Fruit fly (Drosophila melanogaster) whole organism, embryonic: Measurements from ENCODE around the gene ClpP.

Experiments used
- Aef1 ChIP-seq: fragments of 200-800 bp; sonication (Bioruptor generic); IDR thresholded peaks from 3 replicates; pipeline ENCODE4 v1.3.6; 2022; ENCODE audit warnings: missing biosample characterization, missing genetic modification characterization
- Asciz ChIP-seq: fragments of 200-800 bp; sonication (Bioruptor generic); optimal IDR thresholded peaks from 2 replicates; lab custom pipeline; 2017; ENCODE audit warnings: missing biosample characterization, mild to moderate bottlenecking, missing genetic modification characterization, missing genetic modification reagents
- BEAF-32 ChIP-seq: fragments of 200-800 bp; sonication (Bioruptor generic); optimal IDR thresholded peaks from 3 replicates; lab custom pipeline; 2017; ENCODE audit warnings: missing biosample characterization, missing genetic modification characterization, mild to moderate bottlenecking, moderate library complexity, missing genetic modification reagents
- CG13123 ChIP-seq: fragments of 200-800 bp; sonication (Bioruptor generic); optimal IDR thresholded peaks from 2 replicates; lab custom pipeline; 2016; ENCODE audit warnings: missing biosample characterization, missing genetic modification characterization
- CG15073 ChIP-seq: fragments of 200-800 bp; sonication (Bioruptor generic); optimal IDR thresholded peaks from 2 replicates; lab custom pipeline; 2016; ENCODE audit warnings: missing biosample characterization, missing genetic modification characterization
- CG15479 ChIP-seq: fragments of 200-800 bp; sonication (Bioruptor generic); optimal IDR thresholded peaks from 3 replicates; lab custom pipeline; 2019; ENCODE audit warnings: missing biosample characterization, mild to moderate bottlenecking, missing genetic modification characterization, moderate library complexity
- CG15514 ChIP-seq: fragments of 200-800 bp; sonication (Bioruptor generic); optimal IDR thresholded peaks from 3 replicates; lab custom pipeline; 2017; ENCODE audit warnings: missing biosample characterization, missing genetic modification characterization, mild to moderate bottlenecking, moderate library complexity, missing genetic modification reagents
- CG17186 ChIP-seq: fragments of 200-800 bp; sonication (Bioruptor generic); optimal IDR thresholded peaks from 3 replicates; lab custom pipeline; 2017; ENCODE audit warnings: missing biosample characterization, missing genetic modification reagents, missing genetic modification characterization
- CG17568 ChIP-seq: fragments of 200-800 bp; sonication (Bioruptor generic); optimal IDR thresholded peaks from 2 replicates; lab custom pipeline; 2018; ENCODE audit warnings: missing biosample characterization, mild to moderate bottlenecking, missing genetic modification characterization, moderate library complexity
- CG17612 ChIP-seq: fragments of 200-800 bp; sonication (Bioruptor generic); IDR thresholded peaks from 2 replicates; pipeline ENCODE4 v1.3.6; 2022; ENCODE audit warnings: missing biosample characterization, missing genetic modification characterization
- CG18262 ChIP-seq: fragments of 200-800 bp; optimal IDR thresholded peaks from 3 replicates; lab custom pipeline; 2019; ENCODE audit warnings: missing biosample characterization, mild to moderate bottlenecking, missing genetic modification characterization, moderate library complexity
- CG18599 ChIP-seq: fragments of 200-800 bp; sonication (Bioruptor generic); optimal IDR thresholded peaks from 3 replicates; lab custom pipeline; 2017; ENCODE audit warnings: missing biosample characterization, missing genetic modification characterization, mild to moderate bottlenecking, moderate library complexity, missing genetic modification reagents
- CG31441 ChIP-seq: fragments of 200-800 bp; sonication (Bioruptor generic); IDR thresholded peaks from 2 replicates; pipeline ENCODE4 v1.3.6; 2022; ENCODE audit warnings: missing biosample characterization, missing genetic modification characterization
- CG33213 ChIP-seq: fragments of 200-800 bp; sonication (Bioruptor generic); optimal IDR thresholded peaks from 3 replicates; lab custom pipeline; 2016; ENCODE audit warnings: missing biosample characterization, missing genetic modification characterization
- CG3407 ChIP-seq: fragments of 200-800 bp; sonication (Bioruptor generic); optimal IDR thresholded peaks from 2 replicates; lab custom pipeline; 2018; ENCODE audit warnings: missing biosample characterization, mild to moderate bottlenecking, missing genetic modification characterization
- CG4854 ChIP-seq: fragments of 200-800 bp; sonication (Bioruptor generic); optimal IDR thresholded peaks from 2 replicates; lab custom pipeline; 2016; ENCODE audit warnings: missing biosample characterization, missing genetic modification characterization, inconsistent platforms
- CG6683 ChIP-seq: fragments of 200-800 bp; sonication (Bioruptor generic); optimal IDR thresholded peaks from 2 replicates; lab custom pipeline; 2017; ENCODE audit warnings: missing biosample characterization, mild to moderate bottlenecking, missing genetic modification characterization, missing genetic modification reagents
- CG7271 ChIP-seq: fragments of 200-800 bp; sonication (Bioruptor generic); optimal IDR thresholded peaks from 2 replicates; lab custom pipeline; 2018; ENCODE audit warnings: missing biosample characterization, mild to moderate bottlenecking, missing genetic modification characterization, moderate library complexity
- CG8388 ChIP-seq: fragments of 200-800 bp; sonication (Bioruptor generic); optimal IDR thresholded peaks from 2 replicates; lab custom pipeline; 2019; ENCODE audit warnings: missing biosample characterization, mild to moderate bottlenecking, missing genetic modification characterization, moderate library complexity
- CG9437 ChIP-seq: fragments of 200-800 bp; sonication (Bioruptor generic); optimal IDR thresholded peaks from 2 replicates; lab custom pipeline; 2018; ENCODE audit warnings: missing biosample characterization, mild to moderate bottlenecking, missing genetic modification characterization
- CTCF ChIP-seq: fragments of 200-800 bp; sonication (Bioruptor generic); optimal IDR thresholded peaks from 2 replicates; lab custom pipeline; 2017; ENCODE audit warnings: missing biosample characterization, mild to moderate bottlenecking, missing genetic modification characterization, moderate library complexity
- Dad ChIP-seq: fragments of 200-800 bp; sonication (Bioruptor generic); optimal IDR thresholded peaks from 3 replicates; lab custom pipeline; 2016; ENCODE audit warnings: missing biosample characterization, missing genetic modification characterization
- Dbx ChIP-seq: fragments of 200-800 bp; sonication (Bioruptor generic); IDR thresholded peaks from 3 replicates; pipeline ENCODE4 v1.3.6; 2022; ENCODE audit warnings: missing biosample characterization, missing genetic modification characterization
- Dref ChIP-seq: fragments of 200-800 bp; sonication (Bioruptor generic); IDR thresholded peaks from 2 replicates; pipeline ENCODE4 v1.3.6; 2022; ENCODE audit warnings: missing biosample characterization, missing genetic modification characterization
- E2f1 ChIP-seq: fragments of 200-800 bp; sonication (Bioruptor generic); IDR thresholded peaks from 2 replicates; pipeline ENCODE4 v1.3.6; 2022; ENCODE audit warnings: missing biosample characterization, missing genetic modification characterization
- Fer2 ChIP-seq: fragments of 200-800 bp; sonication (Bioruptor generic); optimal IDR thresholded peaks from 2 replicates; lab custom pipeline; 2018; ENCODE audit warnings: missing biosample characterization, mild to moderate bottlenecking, missing genetic modification characterization, moderate library complexity
- Hr3 ChIP-seq: fragments of 200-800 bp; sonication (Bioruptor generic); optimal IDR thresholded peaks from 3 replicates; lab custom pipeline; 2016; ENCODE audit warnings: missing biosample characterization, missing genetic modification characterization
- Hsf ChIP-seq: fragments of 200-800 bp; sonication (Bioruptor generic); optimal IDR thresholded peaks from 3 replicates; lab custom pipeline; 2016; ENCODE audit warnings: missing biosample characterization, missing genetic modification characterization
- Lhr ChIP-seq: fragments of 200-800 bp; sonication (Bioruptor generic); optimal IDR thresholded peaks from 3 replicates; lab custom pipeline; 2017; ENCODE audit warnings: mild to moderate bottlenecking, missing biosample characterization, missing genetic modification reagents, missing genetic modification characterization
- MESR4 ChIP-seq: fragments of 200-800 bp; sonication (Bioruptor generic); optimal IDR thresholded peaks from 2 replicates; lab custom pipeline; 2018; ENCODE audit warnings: missing biosample characterization, mild to moderate bottlenecking, missing genetic modification characterization, moderate library complexity
- Mes4 ChIP-seq: fragments of 200-800 bp; sonication (Bioruptor generic); optimal IDR thresholded peaks from 2 replicates; lab custom pipeline; 2016; ENCODE audit warnings: missing biosample characterization, missing genetic modification characterization
- NC2α ChIP-seq: fragments of 200-800 bp; sonication (Bioruptor generic); optimal IDR thresholded peaks from 2 replicates; lab custom pipeline; 2016; ENCODE audit warnings: missing biosample characterization, missing genetic modification characterization
- Oli ChIP-seq: fragments of 200-800 bp; sonication (Bioruptor generic); optimal IDR thresholded peaks from 2 replicates; lab custom pipeline; 2018; ENCODE audit warnings: missing biosample characterization, mild to moderate bottlenecking, missing genetic modification characterization, moderate library complexity
- Vsx1 ChIP-seq: fragments of 200-800 bp; sonication (Bioruptor generic); optimal IDR thresholded peaks from 2 replicates; lab custom pipeline; 2017; ENCODE audit warnings: missing biosample characterization, mild to moderate bottlenecking, missing genetic modification characterization, missing genetic modification reagents
- ab ChIP-seq: fragments of 200-800 bp; sonication (Bioruptor generic); optimal IDR thresholded peaks from 2 replicates; lab custom pipeline; 2016; ENCODE audit warnings: missing biosample characterization, missing genetic modification characterization
- aop ChIP-seq: fragments of 200-800 bp; sonication (Bioruptor generic); IDR thresholded peaks from 2 replicates; pipeline ENCODE4 v1.3.6; 2022; ENCODE audit warnings: missing biosample characterization, missing genetic modification characterization
- ato ChIP-seq: fragments of 200-800 bp; sonication (Bioruptor generic); IDR thresholded peaks from 2 replicates; pipeline ENCODE4 v1.3.6; 2022; ENCODE audit warnings: missing biosample characterization, missing genetic modification characterization; ENCODE audit not compliant: partially characterized antibody
- az2 ChIP-seq: fragments of 200-800 bp; sonication (Bioruptor generic); optimal IDR thresholded peaks from 3 replicates; lab custom pipeline; 2016; ENCODE audit warnings: missing biosample characterization, missing genetic modification characterization
- bowl ChIP-seq: fragments of 200-800 bp; sonication (Bioruptor generic); IDR thresholded peaks from 2 replicates; pipeline ENCODE4 v1.3.6; 2022; ENCODE audit warnings: missing biosample characterization, missing genetic modification characterization
- da ChIP-seq: fragments of 200-800 bp; sonication (Bioruptor generic); optimal IDR thresholded peaks from 2 replicates; lab custom pipeline; 2016; ENCODE audit warnings: missing biosample characterization, missing genetic modification characterization
- gcm ChIP-seq: fragments of 200-800 bp; sonication (Bioruptor generic); optimal IDR thresholded peaks from 2 replicates; lab custom pipeline; 2019; ENCODE audit warnings: missing biosample characterization, mild to moderate bottlenecking, missing genetic modification characterization, moderate library complexity
- gsb ChIP-seq: fragments of 200-800 bp; sonication (Bioruptor generic); IDR thresholded peaks from 2 replicates; pipeline ENCODE4 v1.3.6; 2022; ENCODE audit warnings: missing biosample characterization, missing genetic modification characterization
- jing ChIP-seq: fragments of 200-800 bp; sonication (Bioruptor generic); optimal IDR thresholded peaks from 2 replicates; lab custom pipeline; 2018; ENCODE audit warnings: missing biosample characterization, mild to moderate bottlenecking, missing genetic modification characterization
- ken ChIP-seq: fragments of 200-800 bp; sonication (Bioruptor generic); IDR thresholded peaks from 3 replicates; pipeline ENCODE4 v1.3.6; 2022; ENCODE audit warnings: missing biosample characterization, missing genetic modification characterization
- lbe ChIP-seq: fragments of 200-800 bp; sonication (Bioruptor generic); optimal IDR thresholded peaks from 2 replicates; lab custom pipeline; 2016; ENCODE audit warnings: missing biosample characterization, mild to moderate bottlenecking, missing genetic modification characterization
- seq ChIP-seq: fragments of 200-800 bp; sonication (Bioruptor generic); IDR thresholded peaks from 2 replicates; pipeline ENCODE4 v1.3.6; 2022; ENCODE audit warnings: missing biosample characterization, missing genetic modification characterization
- sob ChIP-seq: fragments of 200-800 bp; sonication (Bioruptor generic); IDR thresholded peaks from 2 replicates; pipeline ENCODE4 v1.3.6; 2022; ENCODE audit warnings: missing biosample characterization, missing genetic modification characterization
- tio ChIP-seq: fragments of 200-800 bp; sonication (Bioruptor generic); optimal IDR thresholded peaks from 2 replicates; lab custom pipeline; 2017; ENCODE audit warnings: missing biosample characterization, missing genetic modification characterization, inconsistent platforms
- unc-4 ChIP-seq: fragments of 200-800 bp; sonication (Bioruptor generic); IDR thresholded peaks from 2 replicates; pipeline ENCODE4 v1.3.6; 2022; ENCODE audit warnings: missing biosample characterization, missing genetic modification characterization; ENCODE audit not compliant: partially characterized antibody
- zen2 ChIP-seq: fragments of 200-800 bp; sonication (Bioruptor generic); IDR thresholded peaks from 3 replicates; pipeline ENCODE4 v1.3.6; 2022; ENCODE audit warnings: missing biosample characterization, missing genetic modification characterization; ENCODE audit not compliant: partially characterized antibody

ClpP gene

dm6 chr2L:10386208-10386805 lies 29.7 kb downstream of the ClpP start, which contains the start of the genes Cdk1 and mRpS7 (continued):
- TF ChIP-seq tio (GFP tag; lab: Kevin White, UChicago) (peak; percentile 74), CG17568 (GFP tag; lab: Kevin White, UChicago) (no peak), Hsf (GFP tag; lab: Kevin White, UChicago) (peak; percentile 79), da (GFP tag; lab: Kevin White, UChicago) (peak; percentile 34), jing (no peak), CG18599 (GFP tag; lab: Kevin White, UChicago) (peak; percentile 75), CG18262 (tag; lab: Kevin White, UChicago) (peak; percentile 84), zen2 (no peak), NC2α (GFP tag; lab: Kevin White, UChicago) (no peak), MESR4 (GFP tag; lab: Kevin White, UChicago) (peak; percentile 62), Aef1 (GFP tag; lab: Robert Waterston, UW) (peak; percentile 53), CG13123 (peak; percentile 46), Asciz (GFP tag; lab: Kevin White, UChicago) (no peak), gsb (GFP tag; lab: Robert Waterston, UW) (0 out of 2 replicates have a peak, but pooled peaks have one; percentile 32), CG15514 (GFP tag; lab: Kevin White, UChicago) (peak; percentile 68), Hr3 (GFP tag; lab: Kevin White, UChicago) (peak; percentile 80), E2f1 (peak; percentile 56), Lhr (peak; percentile 45), seq (GFP tag; lab: Robert Waterston, UW) (no peak), Dad (peak; percentile 21), Mes4 (GFP tag; lab: Kevin White, UChicago) (peak; percentile 47), CG31441 (GFP tag; lab: Robert Waterston, UW) (peak; percentile 85), BEAF-32 (GFP tag; lab: Kevin White, UChicago) (peak; percentile 33), CG17612 (GFP tag; lab: Robert Waterston, UW) (no peak), ken (GFP tag; lab: Robert Waterston, UW) (peak; percentile 66; the same call in 2 of the 3 replicates), CG17186 (peak; percentile 30), ab (no peak), CG33213 (GFP tag; lab: Kevin White, UChicago) (no peak), aop (GFP tag; lab: Robert Waterston, UW) (no peak), unc-4 (GFP tag; lab: Robert Waterston, UW) (no peak), CTCF (GFP tag; lab: Kevin White, UChicago) (no peak), CG9437 (GFP tag; lab: Kevin White, UChicago) (peak; percentile 80), CG8388 (GFP tag; lab: Kevin White, UChicago) (peak; percentile 79), CG4854 (peak; percentile 40), Dref (GFP tag; lab: Robert Waterston, UW) (no peak), CG3407 (GFP tag; lab: Kevin White, UChicago) (peak; percentile 44), sob (GFP tag; lab: Robert Waterston, UW) (peak; percentile 54; the same call in 1 of the 2 replicates), CG15479 (GFP tag; lab: Kevin White, UChicago) (no peak), ato (GFP tag; lab: Robert Waterston, UW) (no peak), Dbx (GFP tag; lab: Robert Waterston, UW) (peak; percentile 63; the same call in 2 of the 3 replicates), CG7271 (tag; lab: Kevin White, UChicago) (peak; percentile 37), Vsx1 (GFP tag; lab: Kevin White, UChicago) (peak; percentile 47), CG6683 (GFP tag; lab: Kevin White, UChicago) (no peak), lbe (GFP tag; lab: Kevin White, UChicago) (no peak), az2 (GFP tag; lab: Kevin White, UChicago) (peak; percentile 67), Fer2 (tag; lab: Kevin White, UChicago) (peak; percentile 7), bowl (no peak), gcm (GFP tag; lab: Kevin White, UChicago) (peak; percentile 66), CG15073 (GFP tag; lab: Kevin White, UChicago) (no peak), Oli (tag; lab: Kevin White, UChicago) (peak; percentile 77)
